Worm (Caenorhabditis elegans): ENCODE measurements around the gene F54D1.1.
"Not testable (repeated sequence)": the region's sequence is repeated elsewhere in the genome, so short reads cannot be mapped to it uniquely, and the experiment has no call there.

F54D1.1 gene

DNA sequence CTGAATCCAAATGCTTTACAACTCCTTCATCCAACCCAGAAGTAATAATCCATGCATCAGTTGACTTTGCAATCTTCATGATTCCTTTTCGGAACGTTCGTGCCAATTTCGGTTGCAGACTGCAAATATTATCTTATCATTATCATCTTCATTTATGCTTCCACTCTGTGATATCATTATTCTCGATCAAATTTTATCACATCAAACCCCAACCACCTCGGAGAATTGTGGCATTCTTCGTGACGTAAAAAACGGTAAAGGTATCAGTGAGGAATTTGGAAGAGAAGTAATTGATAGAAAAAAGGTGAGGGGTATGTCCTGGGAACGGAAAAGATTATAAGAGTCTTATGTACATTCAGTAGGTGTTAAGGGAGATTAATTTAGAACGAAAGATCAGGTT is 4.2 kb upstream of the F54D1.1 start:
- no peak for TF ChIP-seq tra-4 (tag; optimal IDR thresholded peaks at IDR 0.05)
- no peak for TF ChIP-seq sea-1 (GFP tag; conservative IDR thresholded peaks at IDR 0.05)
- TF ChIP-seq aly-1 (tag; optimal IDR thresholded peaks at IDR 0.05) = no peak
- TF ChIP-seq tbx-11 (GFP tag; IDR thresholded peaks at IDR 0.05) = no peak
- no peak for TF ChIP-seq B0310.2 (tag; optimal IDR thresholded peaks at IDR 0.05)

DNA sequence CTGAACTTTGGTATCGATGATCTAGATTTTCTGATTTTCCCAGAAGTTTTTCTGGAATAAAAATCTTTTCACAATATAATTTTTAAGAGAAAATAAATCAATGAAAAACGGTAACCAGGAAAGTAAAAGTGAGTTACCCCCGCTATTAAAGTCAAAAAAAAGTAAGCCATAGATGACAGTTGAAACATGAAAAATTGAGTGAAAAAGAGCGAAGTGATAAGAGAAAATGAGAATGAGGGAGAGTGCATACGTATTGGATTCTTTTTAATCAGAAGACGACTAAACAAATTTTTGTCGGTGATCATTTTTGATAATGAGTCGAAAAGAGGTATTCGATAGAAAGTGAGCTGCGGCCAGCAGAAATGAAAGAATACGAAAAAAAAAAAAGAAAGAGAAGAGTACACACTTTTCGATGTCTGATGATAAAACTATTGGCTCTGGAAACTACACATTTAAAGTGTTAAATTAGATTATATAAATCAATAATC is 2.1 kb upstream of the F54D1.1 start, which contains the start of gene gtl-1:
Gene gtl-1, minus strand, starts transcription at position 51 of the 488 bp plus-strand sequence.
- TF ChIP-seq sea-1 (GFP tag; conservative IDR thresholded peaks at IDR 0.05) (no peak), scrt-1 (GFP tag; IDR thresholded peaks at IDR 0.05) (no peak), hmg-4 (GFP tag; optimal IDR thresholded peaks at IDR 0.05) (no peak), ets-7 (tag; optimal IDR thresholded peaks at IDR 0.05) (no peak), ceh-13 (GFP tag; optimal IDR thresholded peaks at IDR 0.05) (no peak), tbx-11 (GFP tag; IDR thresholded peaks at IDR 0.05) (no peak), aly-1 (tag; optimal IDR thresholded peaks at IDR 0.05) (no peak), F13C5.2 (tag; optimal IDR thresholded peaks at IDR 0.05) (no peak), tbx-37 (GFP tag; conservative IDR thresholded peaks at IDR 0.05) (no peak), hnd-1 (tag; optimal IDR thresholded peaks at IDR 0.05) (no peak), flt-1 (GFP tag; IDR thresholded peaks at IDR 0.05) (no peak), ceh-36 (tag; optimal IDR thresholded peaks at IDR 0.05) (no peak), tra-4 (tag; optimal IDR thresholded peaks at IDR 0.05) (no peak), pes-1 (GFP tag; IDR thresholded peaks at IDR 0.05) (no peak), ama-1 (optimal IDR thresholded peaks at IDR 0.05) (no peak), hmbx-1 (tag; optimal IDR thresholded peaks at IDR 0.05) (no peak), B0310.2 (tag; optimal IDR thresholded peaks at IDR 0.05) (no peak)

DNA sequence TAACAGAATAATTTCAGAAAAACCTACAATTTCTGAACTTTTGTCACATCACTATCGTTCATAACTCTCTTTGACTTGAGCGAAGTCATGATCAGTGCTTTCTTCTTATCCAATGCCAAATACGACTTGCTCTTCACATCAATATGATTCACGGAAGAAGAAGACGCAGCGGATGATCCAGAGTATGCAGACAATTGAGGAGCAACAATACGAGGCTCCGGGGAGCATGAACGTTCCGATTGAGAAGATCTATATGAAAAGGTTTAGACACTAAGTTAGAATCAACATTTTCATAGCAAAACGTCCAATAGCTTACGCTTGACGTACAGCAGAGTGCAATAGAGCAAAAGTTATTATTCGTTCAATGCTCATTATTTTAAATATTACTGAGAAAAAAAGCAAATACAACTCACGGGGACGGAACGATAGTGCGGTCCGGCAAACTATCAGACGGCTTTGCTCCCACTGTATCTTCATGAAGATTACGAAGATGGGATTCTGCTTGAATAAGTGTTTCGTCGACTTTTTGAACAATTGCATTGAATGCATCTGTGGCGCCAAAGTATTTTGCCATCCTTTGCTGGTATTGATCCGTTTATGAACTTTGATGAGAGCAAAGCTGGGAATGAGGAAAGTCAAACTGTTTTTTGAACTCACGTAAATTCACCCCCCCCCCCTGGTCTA is 949 bp upstream of the F54D1.1 start, which contains the start of gene C05C12.5:
Gene C05C12.5, minus strand, starts transcription at position 642 of the 684 bp plus-strand sequence.
- TF ChIP-seq tbx-11 (GFP tag; IDR thresholded peaks at IDR 0.05) (no peak), B0310.2 (tag; optimal IDR thresholded peaks at IDR 0.05) (no peak), pes-1 (GFP tag; IDR thresholded peaks at IDR 0.05) (no peak), ceh-36 (tag; optimal IDR thresholded peaks at IDR 0.05) (no peak), sea-1 (GFP tag; conservative IDR thresholded peaks at IDR 0.05) (no peak), tra-4 (tag; optimal IDR thresholded peaks at IDR 0.05) (no peak), ets-7 (tag; optimal IDR thresholded peaks at IDR 0.05) (no peak), scrt-1 (GFP tag; IDR thresholded peaks at IDR 0.05) (no peak), aly-1 (tag; optimal IDR thresholded peaks at IDR 0.05) (no peak)

ce11 chrIV:11263101-11263500 is 1.5 kb downstream of the F54D1.1 start, which contains the start of gene col-126:
Gene col-126, plus strand, starts transcription at chrIV:11263401.
- not testable (repeated sequence) for TF ChIP-seq scrt-1 (GFP tag; IDR thresholded peaks at IDR 0.05); pes-1 (GFP tag; IDR thresholded peaks at IDR 0.05); tbx-37 (GFP tag; conservative IDR thresholded peaks at IDR 0.05)

DNA sequence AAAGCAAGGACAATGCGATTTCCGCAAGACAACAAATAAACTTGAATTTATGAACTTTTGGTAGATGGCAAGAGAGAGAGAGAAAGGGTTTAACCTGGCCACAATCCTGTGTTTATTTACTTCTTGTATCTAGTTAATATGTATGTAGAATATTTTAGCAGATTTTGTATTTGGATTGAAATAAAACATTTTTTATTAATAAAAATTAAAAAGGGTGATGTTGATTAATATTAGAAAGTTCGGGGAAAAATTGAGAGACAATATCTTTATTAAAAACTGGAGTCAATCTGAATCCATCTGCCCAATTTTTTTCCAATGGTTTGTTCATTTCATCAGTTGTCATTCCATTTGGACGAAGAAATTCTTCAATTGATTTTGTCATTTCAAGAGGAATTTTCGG is 4.5 kb downstream of the F54D1.1 start, which contains the start of gene col-127:
Gene col-127, minus strand, starts transcription at position 101 of the 400 bp plus-strand sequence.
- TF ChIP-seq flt-1 (GFP tag; IDR thresholded peaks at IDR 0.05) (no peak), B0310.2 (tag; optimal IDR thresholded peaks at IDR 0.05) (no peak), ceh-36 (tag; optimal IDR thresholded peaks at IDR 0.05) (no peak), ceh-13 (GFP tag; optimal IDR thresholded peaks at IDR 0.05) (no peak), tbx-11 (GFP tag; IDR thresholded peaks at IDR 0.05) (no peak), tbx-37 (GFP tag; conservative IDR thresholded peaks at IDR 0.05) (no peak), pes-1 (GFP tag; IDR thresholded peaks at IDR 0.05) (no peak)

DNA sequence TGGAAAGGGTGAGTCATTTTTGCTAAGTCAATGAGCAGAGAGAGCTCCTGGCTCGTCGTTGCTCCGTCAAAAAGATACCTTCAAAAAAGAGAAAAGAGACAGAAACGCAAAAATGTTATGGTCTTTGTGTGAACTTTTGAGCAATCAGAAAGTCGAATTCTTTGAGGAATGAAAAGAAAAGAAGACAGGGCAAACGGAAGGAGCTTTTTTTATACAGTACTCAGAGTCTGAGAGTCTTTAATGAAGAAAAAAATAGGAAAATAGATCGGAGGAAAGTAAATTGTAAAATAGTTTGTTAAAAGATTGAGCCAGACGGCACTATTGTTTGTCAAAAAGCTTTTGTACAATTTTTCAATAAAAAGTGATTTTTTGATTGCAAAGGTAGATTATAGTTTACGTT is 7.8 kb downstream of the F54D1.1 start:
- no peak for TF ChIP-seq scrt-1 (GFP tag; IDR thresholded peaks at IDR 0.05)
- no peak for TF ChIP-seq hnd-1 (tag; optimal IDR thresholded peaks at IDR 0.05)
- no peak for TF ChIP-seq tbx-11 (GFP tag; IDR thresholded peaks at IDR 0.05)
- no peak for TF ChIP-seq aly-1 (tag; optimal IDR thresholded peaks at IDR 0.05)
- TF ChIP-seq flt-1 (GFP tag; IDR thresholded peaks at IDR 0.05) = no peak
- no peak for TF ChIP-seq ceh-36 (tag; optimal IDR thresholded peaks at IDR 0.05)
- no peak for TF ChIP-seq hmbx-1 (tag; optimal IDR thresholded peaks at IDR 0.05)

DNA sequence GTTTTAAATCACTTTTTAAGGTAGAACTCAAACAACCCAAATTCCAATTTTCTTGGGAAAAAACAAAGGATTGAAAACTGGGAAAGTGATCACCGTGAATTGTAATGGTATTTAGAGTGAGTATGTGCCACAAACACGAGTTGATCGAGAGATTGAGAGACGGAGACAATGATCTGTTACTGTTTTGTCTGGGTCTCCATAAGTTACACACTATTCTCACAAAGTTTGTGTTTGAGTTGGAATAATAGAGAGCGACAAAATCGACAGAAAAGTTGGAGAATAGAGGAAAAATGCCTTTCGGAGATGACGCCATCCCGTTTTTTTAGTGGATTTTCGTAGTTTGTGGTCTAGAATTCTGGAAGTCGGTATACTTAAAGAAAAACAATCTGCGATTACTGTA is 9.6 kb downstream of the F54D1.1 start, which contains the start of gene nhr-7:
Gene nhr-7, minus strand, starts transcription at position 101 of the 400 bp plus-strand sequence.
- TF ChIP-seq ceh-13 (GFP tag; optimal IDR thresholded peaks at IDR 0.05) (no peak), B0310.2 (tag; optimal IDR thresholded peaks at IDR 0.05) (no peak), tbx-11 (GFP tag; IDR thresholded peaks at IDR 0.05) (no peak), scrt-1 (GFP tag; IDR thresholded peaks at IDR 0.05) (no peak), aly-1 (tag; optimal IDR thresholded peaks at IDR 0.05) (no peak), hmbx-1 (tag; optimal IDR thresholded peaks at IDR 0.05) (no peak), ceh-36 (tag; optimal IDR thresholded peaks at IDR 0.05) (no peak), hmg-4 (GFP tag; optimal IDR thresholded peaks at IDR 0.05) (no peak), tra-4 (tag; optimal IDR thresholded peaks at IDR 0.05) (no peak), ets-7 (tag; optimal IDR thresholded peaks at IDR 0.05) (no peak), pes-1 (GFP tag; IDR thresholded peaks at IDR 0.05) (no peak), flt-1 (GFP tag; IDR thresholded peaks at IDR 0.05) (no peak), F13C5.2 (tag; optimal IDR thresholded peaks at IDR 0.05) (no peak), hnd-1 (tag; optimal IDR thresholded peaks at IDR 0.05) (no peak), sea-1 (GFP tag; conservative IDR thresholded peaks at IDR 0.05) (no peak), tbx-37 (GFP tag; conservative IDR thresholded peaks at IDR 0.05) (no peak), ama-1 (optimal IDR thresholded peaks at IDR 0.05) (no peak)

DNA sequence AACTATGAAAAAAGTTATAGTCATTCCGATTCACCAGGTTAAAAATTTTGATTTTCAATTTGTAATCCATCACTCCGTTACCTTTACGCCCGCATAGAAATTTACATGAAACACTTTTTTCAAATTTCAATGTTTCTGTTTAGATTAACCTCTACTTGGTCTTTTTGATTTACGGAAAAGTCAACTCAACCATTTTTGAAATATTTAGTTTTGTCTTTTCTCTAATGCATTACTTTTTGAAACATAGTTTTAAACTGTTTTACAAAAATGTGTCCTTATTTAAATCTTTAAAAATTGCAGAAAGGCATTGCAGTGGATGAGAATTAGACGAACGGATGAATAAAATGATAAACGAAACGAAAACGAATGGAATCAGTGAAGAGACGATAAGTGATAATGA is 11.5 kb downstream of the F54D1.1 start, which contains the start of gene gtl-2:
Gene gtl-2, plus strand, starts transcription at position 301 of the 400 bp plus-strand sequence.
- no peak for TF ChIP-seq ceh-13 (GFP tag; optimal IDR thresholded peaks at IDR 0.05)

All from whole organism, early embryonic.